Worm (Caenorhabditis elegans): ENCODE measurements around the gene gst-21.

gst-21 gene

DNA sequence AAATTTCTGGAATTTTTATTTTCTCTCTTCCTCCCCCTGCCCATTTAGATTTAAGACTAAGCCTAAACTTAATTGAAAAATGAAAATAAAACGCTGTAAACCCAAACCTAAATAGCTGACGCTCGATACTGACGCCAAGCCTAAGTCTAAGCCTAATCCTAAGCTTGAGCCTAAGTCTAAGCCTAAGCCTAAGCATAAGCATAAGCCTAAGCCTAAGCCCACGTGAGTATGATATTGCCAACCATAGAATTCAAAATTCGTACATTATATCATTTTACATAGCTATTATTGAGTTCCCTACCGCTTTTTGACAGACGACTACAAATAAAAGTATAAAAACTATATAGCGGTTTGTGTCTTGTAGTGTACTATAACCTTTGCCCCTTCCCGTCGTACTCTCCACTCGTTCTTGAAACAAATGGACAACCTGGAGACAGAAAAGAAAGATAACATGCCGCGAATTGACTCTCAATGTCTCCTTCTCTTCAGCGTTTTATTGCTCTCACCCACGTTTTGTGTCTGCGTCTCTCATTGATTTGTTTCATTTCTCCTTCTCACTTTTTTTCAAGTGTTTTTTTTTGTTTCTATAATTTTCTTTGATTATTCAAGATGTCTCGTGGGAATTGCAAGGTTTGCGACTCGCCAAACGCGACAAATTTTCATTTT, 11.5 kb upstream of the gst-21 start, which contains the start of gene nhr-256:
Gene nhr-256, plus strand, starts transcription at position 567 of the 666 bp plus-strand sequence.
- TF ChIP-seq R02D3.7 (tag; optimal IDR thresholded peaks at IDR 0.05) = no peak
- TF ChIP-seq pha-4 (GFP tag; IDR thresholded peaks at IDR 0.05) = peak; percentile 61; the same call in 1 of the 2 replicates
- peak; percentile 78 for TF ChIP-seq pha-4 (tag; optimal IDR thresholded peaks at IDR 0.05)
- TF ChIP-seq sdz-12 (GFP tag; optimal IDR thresholded peaks at IDR 0.05) = no peak
- TF ChIP-seq mdl-1 (tag; optimal IDR thresholded peaks at IDR 0.05) = peak in 1 of 2 experiments; percentile 81
- TF ChIP-seq lin-1 (GFP tag; IDR thresholded peaks at IDR 0.05) = peak; percentile 81
- TF ChIP-seq T20F7.1 (GFP tag; optimal IDR thresholded peaks at IDR 0.05) = peak; percentile 59
- TF ChIP-seq hlh-30 (tag; optimal IDR thresholded peaks at IDR 0.05; ENCODE audit: insufficient read depth) = peak; percentile 74
- TF ChIP-seq ceh-20 (GFP tag; IDR thresholded peaks at IDR 0.05) = 0 out of 2 replicates have a peak, but pooled peaks have one; percentile 49
- peak; percentile 70 for TF ChIP-seq hmg-1.1 (GFP tag; IDR thresholded peaks at IDR 0.05)
- no peak for TF ChIP-seq spr-3 (GFP tag; optimal IDR thresholded peaks at IDR 0.05)
- no peak for TF ChIP-seq daf-19 (GFP tag; conservative IDR thresholded peaks at IDR 0.05)
- no peak for TF ChIP-seq zfp-3 (GFP tag; conservative IDR thresholded peaks at IDR 0.05)
- no peak for TF ChIP-seq unc-130 (GFP tag; optimal IDR thresholded peaks at IDR 0.05)
- peak; percentile 100 for TF ChIP-seq nhr-28 (tag; optimal IDR thresholded peaks at IDR 0.05)
- no peak for TF ChIP-seq vab-7 (GFP tag; IDR thresholded peaks at IDR 0.05)
- TF ChIP-seq dmd-9 (GFP tag; IDR thresholded peaks at IDR 0.05) = no peak
- peak; percentile 76 for TF ChIP-seq cey-2 (tag; optimal IDR thresholded peaks at IDR 0.05; ENCODE audit: borderline replicate concordance, insufficient read depth)
- peak; percentile 5 for TF ChIP-seq jun-1 (tag; optimal IDR thresholded peaks at IDR 0.05)
- TF ChIP-seq mxl-3 (GFP tag; optimal IDR thresholded peaks at IDR 0.05) = peak; percentile 67
- TF ChIP-seq nhr-41 (GFP tag; IDR thresholded peaks at IDR 0.05) = 0 out of 2 replicates have a peak, but pooled peaks have one; percentile 47
- peak; percentile 94 for TF ChIP-seq dve-1 (tag; optimal IDR thresholded peaks at IDR 0.05; ENCODE audit: insufficient read depth)
- peak; percentile 5 for TF ChIP-seq spr-1 (tag; optimal IDR thresholded peaks at IDR 0.05)
- peak; percentile 87 for TF ChIP-seq nhr-77 (tag; optimal IDR thresholded peaks at IDR 0.05)
- TF ChIP-seq daf-16 (GFP tag; optimal IDR thresholded peaks at IDR 0.05) = peak in 1 of 2 experiments; percentile 27
- peak; percentile 85 for TF ChIP-seq daf-16 (tag; optimal IDR thresholded peaks at IDR 0.05)
- no peak for TF ChIP-seq lin-39 (tag; optimal IDR thresholded peaks at IDR 0.05)
- no peak for TF ChIP-seq ceh-32 (tag; optimal IDR thresholded peaks at IDR 0.05; ENCODE audit: poor library complexity)
- peak; percentile 21 for TF ChIP-seq nhr-11 (tag; optimal IDR thresholded peaks at IDR 0.05)
- TF ChIP-seq dpl-1 (GFP tag; optimal IDR thresholded peaks at IDR 0.05) = peak; percentile 44
- TF ChIP-seq F26F4.8 (GFP tag; conservative IDR thresholded peaks at IDR 0.05) = no peak
- peak; percentile 22 for TF ChIP-seq nhr-76 (tag; optimal IDR thresholded peaks at IDR 0.05)
- TF ChIP-seq php-3 (GFP tag; IDR thresholded peaks at IDR 0.05) = peak; percentile 83
- peak; percentile 72 for TF ChIP-seq pqm-1 (tag; optimal IDR thresholded peaks at IDR 0.05)
- peak; percentile 86 for TF ChIP-seq nhr-48 (tag; optimal IDR thresholded peaks at IDR 0.05)
- peak; percentile 90 for TF ChIP-seq dmd-6 (GFP tag; IDR thresholded peaks at IDR 0.05)
- TF ChIP-seq skn-1 (tag; optimal IDR thresholded peaks at IDR 0.05) = no peak
- peak in 1 of 2 experiments; percentile 67 for TF ChIP-seq unc-62 (GFP tag; optimal IDR thresholded peaks at IDR 0.05 in 1 of 2)
- no peak for TF ChIP-seq unc-62 (tag; optimal IDR thresholded peaks at IDR 0.05)
- 0 out of 2 replicates have a peak, but pooled peaks have one; percentile 22 for TF ChIP-seq madf-9 (GFP tag; conservative IDR thresholded peaks at IDR 0.05)
- TF ChIP-seq nhr-6 (tag; optimal IDR thresholded peaks at IDR 0.05) = peak; percentile 32
- peak; percentile 15 for TF ChIP-seq nhr-25 (tag; optimal IDR thresholded peaks at IDR 0.05; ENCODE audit: borderline replicate concordance, insufficient read depth)
- TF ChIP-seq hlh-11 (tag; optimal IDR thresholded peaks at IDR 0.05) = no peak
- no peak for TF ChIP-seq nhr-42 (GFP tag; IDR thresholded peaks at IDR 0.05)
- TF ChIP-seq gei-8 (GFP tag; optimal IDR thresholded peaks at IDR 0.05) = peak; percentile 8
- no peak for TF ChIP-seq ztf-7 (tag; optimal IDR thresholded peaks at IDR 0.05)
